Comparison of ENCODE assay signal across 1 fruit fly cellular context in the genomic region with DNA sequence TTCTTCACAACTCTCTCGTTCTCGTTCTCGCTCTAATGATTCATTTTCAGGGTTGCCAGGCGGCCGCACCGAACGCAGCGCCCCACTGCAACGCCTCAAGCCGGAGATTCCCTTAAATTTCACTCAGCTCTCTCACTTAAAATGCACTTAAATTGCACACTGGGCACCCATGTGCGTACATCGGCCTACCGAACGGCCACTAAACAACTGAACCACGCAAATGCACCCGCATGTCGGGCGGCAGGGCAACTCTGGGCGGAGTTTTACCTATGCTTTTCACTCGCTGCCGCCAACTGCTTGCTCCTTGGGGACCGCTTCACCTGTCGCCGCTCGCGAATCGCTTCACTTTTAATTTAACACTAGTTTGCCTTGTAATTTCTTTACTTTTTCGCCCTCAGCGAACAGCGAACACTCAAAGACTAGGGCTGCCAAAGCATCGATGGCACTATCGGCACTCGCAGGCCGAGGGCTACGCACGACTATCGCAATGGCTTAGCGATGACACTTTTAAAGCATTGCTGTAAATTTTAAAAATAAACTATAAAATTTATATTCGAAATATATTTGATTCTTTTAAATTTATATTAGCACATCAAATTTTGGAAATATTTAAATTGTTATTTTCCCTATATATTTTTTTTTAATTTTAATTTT.
TF ChIP-seq lines count a peak whose summit lies in the region.

TSS of gene Rap1 (minus strand) at position 446 of the 654 bp plus-strand sequence.

TF ChIP-seq in whole organism, embryonic, 481 proteins besides CTCF, POLR2A, EP300 and RAD21 (continued from another document):
- TF ChIP-seq Taf1 (GFP tag; IDR thresholded peaks at IDR 0.05; lab: Robert Waterston, UW), result peak; percentile 25; the same call in 1 of the 2 replicates
- no peak for TF ChIP-seq Hmr (GFP tag; optimal IDR thresholded peaks at IDR 0.05; lab: Kevin White, UChicago)
- TF ChIP-seq Oli (tag; optimal IDR thresholded peaks at IDR 0.05; lab: Kevin White, UChicago), result peak; percentile 7
- no peak for TF ChIP-seq CrebB (tag; optimal IDR thresholded peaks at IDR 0.05; lab: Kevin White, UChicago)
- TF ChIP-seq Max (GFP tag; optimal IDR thresholded peaks at IDR 0.05; lab: Kevin White, UChicago), result peak; percentile 48
- TF ChIP-seq Abd-B (GFP tag; optimal IDR thresholded peaks at IDR 0.05; lab: Kevin White, UChicago), result peak; percentile 32
- TF ChIP-seq CG15601 (tag; optimal IDR thresholded peaks at IDR 0.05; lab: Kevin White, UChicago), result no peak
- no peak for TF ChIP-seq tio (GFP tag; optimal IDR thresholded peaks at IDR 0.05; lab: Kevin White, UChicago)
- peak; percentile 18 for TF ChIP-seq CG16815 (GFP tag; optimal IDR thresholded peaks at IDR 0.05; lab: Kevin White, UChicago)
- peak; percentile 76 for TF ChIP-seq tgo (GFP tag; IDR thresholded peaks at IDR 0.05; lab: Robert Waterston, UW)
